Worm (Caenorhabditis elegans) whole organism, L1 larva: ENCODE data around the gene hpo-33.

Experiments
- Y116A8C.19 ChIP-seq: sonication (generic microtip); optimal IDR thresholded peaks from 2 replicates; lab custom pipeline; 2016; ENCODE audit warnings: missing compliant biosample characterization, missing genetic modification characterization, borderline replicate concordance
- blmp-1 ChIP-seq: fragments of 150-350 bp; optimal IDR thresholded peaks from 2 replicates; lab custom pipeline; 2014; ENCODE audit warnings: missing biosample characterization, missing genetic modification characterization
- ceh-63 ChIP-seq: fragments of 200-800 bp; sonication (Bioruptor generic); optimal IDR thresholded peaks from 2 replicates; lab custom pipeline; 2018; ENCODE audit warnings: mild to moderate bottlenecking, missing genetic modification characterization, missing compliant biosample characterization
- ceh-8 ChIP-seq: fragments of 200-800 bp; sonication (Bioruptor generic); optimal IDR thresholded peaks from 2 replicates; lab custom pipeline; 2018; ENCODE audit warnings: mild to moderate bottlenecking, missing genetic modification characterization, moderate library complexity, missing compliant biosample characterization
- ceh-82 ChIP-seq, 3 experiments: fragments of 150-350 bp in 1 of 3; sonication (generic microtip) in 2 of 3; optimal IDR thresholded peaks; 2 replicates each; lab custom pipeline; 2014 to 2017; ENCODE audit warnings: missing biosample characterization in 3 of 3, missing genetic modification characterization in 3 of 3
- ceh-90 ChIP-seq: sonication (generic microtip); optimal IDR thresholded peaks from 2 replicates; lab custom pipeline; 2016; ENCODE audit warnings: missing genetic modification characterization, missing compliant biosample characterization
- efl-1 ChIP-seq, 4 experiments: fragments of 150-350 bp; optimal IDR thresholded peaks in 3 of 4; peaks in 1 of 4; 1 replicate in 1 of 4; 2 replicates in 3 of 4; lab custom pipeline; 2014; ENCODE audit warnings: missing biosample characterization in 2 of 4, missing genetic modification characterization in 2 of 4, missing genetic modification reagents in 2 of 4
- egl-27 ChIP-seq, 2 experiments: fragments of 150-350 bp in 1 of 2; sonication (generic microtip); optimal IDR thresholded peaks; 3 replicates each; lab custom pipeline; 2017 to 2018; ENCODE audit warnings: missing biosample characterization in 2 of 2, missing genetic modification characterization in 2 of 2, missing genetic modification reagents in 2 of 2
- elt-2 ChIP-seq: sonication (generic microtip); optimal IDR thresholded peaks from 2 replicates; lab custom pipeline; 2016; ENCODE audit warnings: missing genetic modification characterization, mild to moderate bottlenecking, inconsistent platforms, missing compliant biosample characterization, missing genetic modification reagents
- elt-3 ChIP-seq, 6 experiments: fragments of 150-350 bp in 1 of 6; sonication (generic microtip); optimal IDR thresholded peaks; 2 replicates each; lab custom pipeline; 2017 to 2018; ENCODE audit warnings: missing biosample characterization in 6 of 6, missing genetic modification characterization in 6 of 6, inconsistent platforms in 1 of 6
- fkh-10 ChIP-seq: sonication (generic microtip); optimal IDR thresholded peaks from 2 replicates; lab custom pipeline; 2017; ENCODE audit warnings: missing biosample characterization, missing genetic modification reagents, missing genetic modification characterization
- fkh-8 ChIP-seq: sonication (generic microtip); optimal IDR thresholded peaks from 2 replicates; lab custom pipeline; 2016; ENCODE audit warnings: mild to moderate bottlenecking, missing genetic modification characterization, missing compliant biosample characterization
- hlh-17 ChIP-seq: fragments of 200-800 bp; sonication (Bioruptor generic); optimal IDR thresholded peaks from 2 replicates; lab custom pipeline; 2018; ENCODE audit warnings: missing genetic modification characterization, mild to moderate bottlenecking, missing compliant biosample characterization, moderate library complexity, borderline replicate concordance
- hlh-4 ChIP-seq: sonication (generic microtip); optimal IDR thresholded peaks from 2 replicates; lab custom pipeline; 2016; ENCODE audit warnings: mild to moderate bottlenecking, missing genetic modification characterization, missing compliant biosample characterization
- hpl-2 ChIP-seq: fragments of 150-350 bp; optimal IDR thresholded peaks from 2 replicates; lab custom pipeline; 2014; ENCODE audit warnings: missing biosample characterization, missing genetic modification reagents, missing genetic modification characterization
- irx-1 ChIP-seq: sonication (generic microtip); optimal IDR thresholded peaks from 2 replicates; lab custom pipeline; 2016; ENCODE audit warnings: missing genetic modification characterization, missing compliant biosample characterization
- lin-13 ChIP-seq: fragments of 150-350 bp; optimal IDR thresholded peaks from 2 replicates; lab custom pipeline; 2014; ENCODE audit warnings: missing biosample characterization, missing genetic modification reagents, missing genetic modification characterization
- lin-35 ChIP-seq, 2 experiments: fragments of 150-350 bp; optimal IDR thresholded peaks; 2 replicates each; lab custom pipeline; 2014; ENCODE audit warnings: missing biosample characterization in 2 of 2, missing genetic modification characterization in 2 of 2, missing genetic modification reagents in 2 of 2
- lsy-2 ChIP-seq, 2 experiments: fragments of 150-350 bp; optimal IDR thresholded peaks; 2 replicates each; lab custom pipeline; 2014; ENCODE audit warnings: missing biosample characterization in 2 of 2, missing genetic modification characterization in 2 of 2
- nhr-12 ChIP-seq: sonication (generic microtip); optimal IDR thresholded peaks from 2 replicates; lab custom pipeline; 2017; ENCODE audit warnings: missing biosample characterization, missing genetic modification characterization
- nhr-20 ChIP-seq: sonication (generic microtip); optimal IDR thresholded peaks from 2 replicates; lab custom pipeline; 2016; ENCODE audit warnings: mild to moderate bottlenecking, missing genetic modification characterization, missing compliant biosample characterization
- nhr-77 ChIP-seq: fragments of 150-350 bp; optimal IDR thresholded peaks from 2 replicates; lab custom pipeline; 2014; ENCODE audit warnings: missing biosample characterization, missing genetic modification characterization
- pag-3 ChIP-seq: sonication (generic microtip); optimal IDR thresholded peaks from 2 replicates; lab custom pipeline; 2017; ENCODE audit warnings: missing genetic modification characterization, mild to moderate bottlenecking, missing compliant biosample characterization, antibody characterized with exemption, borderline replicate concordance; ENCODE audit not compliant: insufficient read depth
- pqm-1 ChIP-seq: sonication (generic microtip); optimal IDR thresholded peaks from 3 replicates; lab custom pipeline; 2017; ENCODE audit warnings: missing biosample characterization, missing genetic modification characterization
- snu-23 ChIP-seq: sonication (generic microtip); optimal IDR thresholded peaks from 2 replicates; lab custom pipeline; 2016; ENCODE audit warnings: missing genetic modification characterization, missing compliant biosample characterization
- sup-37 ChIP-seq: fragments of 200-800 bp; sonication (Bioruptor generic); optimal IDR thresholded peaks from 2 replicates; lab custom pipeline; 2018; ENCODE audit warnings: mild to moderate bottlenecking, missing genetic modification characterization, missing compliant biosample characterization
- swsn-7 ChIP-seq: sonication (generic microtip); optimal IDR thresholded peaks from 2 replicates; lab custom pipeline; 2016; ENCODE audit warnings: missing genetic modification characterization, missing compliant biosample characterization
- tbx-2 ChIP-seq: sonication (generic microtip); optimal IDR thresholded peaks from 2 replicates; lab custom pipeline; 2016; ENCODE audit warnings: missing genetic modification characterization, missing compliant biosample characterization
- tlp-1 ChIP-seq: fragments of 150-350 bp; optimal IDR thresholded peaks from 2 replicates; lab custom pipeline; 2014; ENCODE audit warnings: missing biosample characterization, missing genetic modification characterization
- unc-130 ChIP-seq: fragments of 150-350 bp; optimal IDR thresholded peaks from 2 replicates; lab custom pipeline; 2017; ENCODE audit warnings: missing biosample characterization, missing genetic modification characterization, inconsistent platforms
- unc-62 ChIP-seq: fragments of 150-350 bp; optimal IDR thresholded peaks from 2 replicates; lab custom pipeline; 2014; ENCODE audit warnings: missing biosample characterization, missing genetic modification reagents, missing genetic modification characterization
- vab-15 ChIP-seq: sonication (generic microtip); optimal IDR thresholded peaks from 2 replicates; lab custom pipeline; 2017; ENCODE audit warnings: missing genotype, mild to moderate bottlenecking, missing genetic modification characterization, missing compliant biosample characterization
- zip-4 ChIP-seq: fragments of 200-800 bp; sonication (Bioruptor generic); optimal IDR thresholded peaks from 2 replicates; lab custom pipeline; 2018; ENCODE audit warnings: mild to moderate bottlenecking, missing genetic modification characterization, moderate library complexity, missing compliant biosample characterization
- ztf-4 ChIP-seq: fragments of 150-350 bp; optimal IDR thresholded peaks from 2 replicates; lab custom pipeline; 2014; ENCODE audit warnings: missing biosample characterization, missing genetic modification characterization

The hpo-33 gene

ce11 chrV:17022613-17023322 is 19.6 kb upstream of the hpo-33 start, which contains the start of the genes F49H6.8 and F49H6.5:
TSS of gene F49H6.8 (minus strand) at chrV:17022663.
TSS of gene F49H6.5 (plus strand) at chrV:17023241.
- TF ChIP-seq zip-4 (GFP tag; lab: Kevin White, UChicago): no peak
- TF ChIP-seq nhr-12: no peak
- TF ChIP-seq egl-27 (tag; optimal IDR thresholded peaks at IDR 0.05; lab: Kevin White, UChicago): no peak
- TF ChIP-seq tlp-1 (tag; lab: Kevin White, UChicago): peak; percentile 42
- TF ChIP-seq lsy-2 (tag; optimal IDR thresholded peaks at IDR 0.05; lab: Kevin White, UChicago): no peak
- peak; percentile 51 for TF ChIP-seq elt-2 (tag; lab: Kevin White, UChicago)
- peak in 1 of 2 experiments; percentile 20 for TF ChIP-seq lin-35 (GFP tag; optimal IDR thresholded peaks at IDR 0.05; lab: Kevin White, UChicago)
- TF ChIP-seq lin-13 (GFP tag; lab: Kevin White, UChicago): no peak

ce11 chrV:17026289-17026688 is 16.1 kb upstream of the hpo-33 start, which contains the start of gene F49H6.15:
TSS of gene F49H6.15 (minus strand) at chrV:17026389.
- no peak for TF ChIP-seq snu-23 (GFP tag; lab: Kevin White, UChicago)
- TF ChIP-seq lin-35 (GFP tag; optimal IDR thresholded peaks at IDR 0.05; lab: Kevin White, UChicago): no peak
- TF ChIP-seq unc-62 (GFP tag; lab: Kevin White, UChicago): no peak
- TF ChIP-seq ceh-82 (tag; optimal IDR thresholded peaks at IDR 0.05; lab: Kevin White, UChicago): no peak
- no peak for TF ChIP-seq nhr-77
- no peak for TF ChIP-seq sup-37
- no peak for TF ChIP-seq pag-3 (tag; lab: Kevin White, UChicago)
- TF ChIP-seq ztf-4 (tag; lab: Kevin White, UChicago): no peak
- no peak for TF ChIP-seq vab-15 (tag; lab: Kevin White, UChicago)
- TF ChIP-seq swsn-7 (tag; lab: Kevin White, UChicago): no peak
- TF ChIP-seq tbx-2 (tag; lab: Kevin White, UChicago): no peak
- no peak for TF ChIP-seq blmp-1 (tag; lab: Kevin White, UChicago)
- no peak for TF ChIP-seq egl-27 (tag; optimal IDR thresholded peaks at IDR 0.05; lab: Kevin White, UChicago)

- TF ChIP-seq hlh-4 (tag; lab: Kevin White, UChicago): peak; percentile 98
- TF ChIP-seq elt-3 (tag; optimal IDR thresholded peaks at IDR 0.05; lab: Kevin White, UChicago): no peak
- no peak for TF ChIP-seq pag-3 (tag; lab: Kevin White, UChicago)
- no peak for TF ChIP-seq ceh-90 (tag; lab: Kevin White, UChicago)
- TF ChIP-seq fkh-8 (tag; lab: Kevin White, UChicago): peak; percentile 3
- no peak for TF ChIP-seq ztf-4 (tag; lab: Kevin White, UChicago)
Observed at ce11 chrV:17030430-17030829, 11.9 kb upstream of the hpo-33 start.

- TF ChIP-seq ceh-63 (GFP tag; lab: Kevin White, UChicago): no peak
- TF ChIP-seq ceh-8 (GFP tag; lab: Kevin White, UChicago): no peak
Observed at ce11 chrV:17035850-17036249, 6.5 kb upstream of the hpo-33 start, which contains the start of gene srz-94. TSS of gene srz-94 (minus strand) at chrV:17035950.

ce11 chrV:17044500-17044899 is 2.1 kb downstream of the hpo-33 start, which contains the start of gene F28B1.2:
TSS of gene F28B1.2 (plus strand) at chrV:17044800.
- no peak for TF ChIP-seq efl-1 (optimal IDR thresholded peaks at IDR 0.05; lab: Kevin White, UChicago)
- peak in 1 of 2 experiments; percentile 48 for TF ChIP-seq efl-1 (GFP tag; optimal IDR thresholded peaks at IDR 0.05 in 1 of 2; lab: Kevin White, UChicago)
- TF ChIP-seq hpl-2 (GFP tag; lab: Kevin White, UChicago): no peak

ce11 chrV:17059987-17060386 is 17.6 kb downstream of the hpo-33 start, which contains the start of gene sri-66:
TSS of gene sri-66 (plus strand) at chrV:17060287.
- no peak for TF ChIP-seq tlp-1 (tag; lab: Kevin White, UChicago)
- TF ChIP-seq irx-1 (tag; lab: Kevin White, UChicago): no peak
- TF ChIP-seq fkh-10 (GFP tag; lab: Kevin White, UChicago): no peak
- TF ChIP-seq lin-13 (GFP tag; lab: Kevin White, UChicago): no peak
- no peak for TF ChIP-seq nhr-77
- no peak for TF ChIP-seq zip-4 (GFP tag; lab: Kevin White, UChicago)
- TF ChIP-seq egl-27 (tag; optimal IDR thresholded peaks at IDR 0.05; lab: Kevin White, UChicago): no peak
- no peak for TF ChIP-seq unc-130 (tag; lab: Kevin White, UChicago)
- no peak for TF ChIP-seq snu-23 (GFP tag; lab: Kevin White, UChicago)
- TF ChIP-seq lin-35 (GFP tag; optimal IDR thresholded peaks at IDR 0.05; lab: Kevin White, UChicago): no peak
- no peak for TF ChIP-seq pqm-1 (tag; lab: Kevin White, UChicago)
- TF ChIP-seq nhr-20 (tag; lab: Kevin White, UChicago): no peak
- TF ChIP-seq ceh-82 (tag; optimal IDR thresholded peaks at IDR 0.05; lab: Kevin White, UChicago): no peak
- no peak for TF ChIP-seq hpl-2 (GFP tag; lab: Kevin White, UChicago)
- no peak for TF ChIP-seq hlh-17 (GFP tag; lab: Kevin White, UChicago)
- no peak for TF ChIP-seq Y116A8C.19 (tag; lab: Kevin White, UChicago)
